Fruit fly (Drosophila melanogaster) whole organism, embryonic: ENCODE data around the gene CG33932.

Source experiments
- Abd-B ChIP-seq: fragments of 200-800 bp; sonication (Bioruptor generic); optimal IDR thresholded peaks from 2 replicates; lab custom pipeline; 2018; ENCODE audit warnings: missing biosample characterization, mild to moderate bottlenecking, missing genetic modification characterization, moderate library complexity
- Antp ChIP-seq: fragments of 200-800 bp; sonication (Bioruptor generic); optimal IDR thresholded peaks from 3 replicates; lab custom pipeline; 2016; ENCODE audit warnings: missing biosample characterization, missing genetic modification characterization
- B-H2 ChIP-seq: fragments of 200-800 bp; sonication (Bioruptor generic); optimal IDR thresholded peaks from 2 replicates; lab custom pipeline; 2018; ENCODE audit warnings: missing biosample characterization, mild to moderate bottlenecking, missing genetic modification characterization
- CG10565 ChIP-seq: fragments of 200-800 bp; sonication (Bioruptor generic); optimal IDR thresholded peaks from 3 replicates; lab custom pipeline; 2016; ENCODE audit warnings: missing biosample characterization, mild to moderate bottlenecking, missing genetic modification characterization
- CG11093 ChIP-seq: fragments of 200-800 bp; sonication (Bioruptor generic); IDR thresholded peaks from 3 replicates; pipeline ENCODE4 v1.3.6; 2022; ENCODE audit warnings: missing biosample characterization, missing genetic modification characterization
- CG13287 ChIP-seq: fragments of 200-800 bp; sonication (Bioruptor generic); IDR thresholded peaks from 2 replicates; pipeline ENCODE4 v1.3.6; 2022; ENCODE audit warnings: missing biosample characterization, missing genetic modification characterization; ENCODE audit not compliant: partially characterized antibody
- CG13624 ChIP-seq: fragments of 200-800 bp; sonication (Bioruptor generic); optimal IDR thresholded peaks from 2 replicates; lab custom pipeline; 2016; ENCODE audit warnings: missing biosample characterization, missing genetic modification characterization
- CG17359 ChIP-seq: fragments of 200-800 bp; sonication (Bioruptor generic); optimal IDR thresholded peaks from 3 replicates; lab custom pipeline; 2018; ENCODE audit warnings: missing biosample characterization, mild to moderate bottlenecking, missing genetic modification characterization, moderate library complexity
- CG17829 ChIP-seq: fragments of 200-800 bp; optimal IDR thresholded peaks from 2 replicates; lab custom pipeline; 2019; ENCODE audit warnings: missing biosample characterization, mild to moderate bottlenecking, missing genetic modification characterization, moderate library complexity
- CG31441 ChIP-seq: fragments of 200-800 bp; sonication (Bioruptor generic); IDR thresholded peaks from 2 replicates; pipeline ENCODE4 v1.3.6; 2022; ENCODE audit warnings: missing biosample characterization, missing genetic modification characterization
- CG32767 ChIP-seq: fragments of 200-800 bp; sonication (Bioruptor generic); IDR thresholded peaks from 2 replicates; pipeline ENCODE4 v1.3.6; 2022; ENCODE audit warnings: missing biosample characterization, missing genetic modification characterization
- CG3726 ChIP-seq: fragments of 200-800 bp; sonication (Bioruptor generic); IDR thresholded peaks from 3 replicates; pipeline ENCODE4, ENCODE4 v1.3.6; 2022; ENCODE audit warnings: missing biosample characterization, missing genetic modification characterization
- CG4617 ChIP-seq: fragments of 200-800 bp; sonication (Bioruptor generic); optimal IDR thresholded peaks from 3 replicates; lab custom pipeline; 2016; ENCODE audit warnings: missing biosample characterization, missing genetic modification characterization, borderline replicate concordance
- CG6813 ChIP-seq: fragments of 200-800 bp; sonication (Bioruptor generic); optimal IDR thresholded peaks from 2 replicates; lab custom pipeline; 2017; ENCODE audit warnings: missing biosample characterization, missing genetic modification characterization, mild to moderate bottlenecking, moderate library complexity, missing genetic modification reagents
- CG7745 ChIP-seq: fragments of 200-800 bp; sonication (Bioruptor generic); optimal IDR thresholded peaks from 2 replicates; lab custom pipeline; 2018; ENCODE audit warnings: missing biosample characterization, mild to moderate bottlenecking, missing genetic modification characterization, moderate library complexity
- CG7786 ChIP-seq: fragments of 200-800 bp; sonication (Bioruptor generic); optimal IDR thresholded peaks from 2 replicates; lab custom pipeline; 2016; ENCODE audit warnings: missing biosample characterization, missing genetic modification characterization
- CG8478 ChIP-seq: fragments of >200 bp; optimal IDR thresholded peaks from 2 replicates; lab custom pipeline; 2018
- Dip2 ChIP-seq: fragments of 200-800 bp; sonication (Bioruptor generic); IDR thresholded peaks from 2 replicates; pipeline ENCODE4 v1.3.6; 2022; ENCODE audit warnings: missing biosample characterization, missing genetic modification characterization
- Ets97D ChIP-seq: fragments of 200-800 bp; sonication (Bioruptor generic); optimal IDR thresholded peaks from 3 replicates; lab custom pipeline; 2016; ENCODE audit warnings: missing biosample characterization, missing genetic modification characterization
- H15 ChIP-seq: fragments of 200-800 bp; sonication (Bioruptor generic); IDR thresholded peaks from 3 replicates; pipeline ENCODE4 v1.3.6; 2022; ENCODE audit warnings: missing biosample characterization, missing genetic modification characterization
- MBD-R2 ChIP-seq: fragments of 200-800 bp; sonication (Bioruptor generic); IDR thresholded peaks from 2 replicates; pipeline ENCODE4 v1.3.6; 2022; ENCODE audit warnings: missing biosample characterization, missing genetic modification characterization
- NFAT ChIP-seq: fragments of 200-800 bp; sonication (Bioruptor generic); IDR thresholded peaks from 2 replicates; pipeline ENCODE4 v1.3.6; 2022; ENCODE audit warnings: missing biosample characterization, missing genetic modification characterization
- Ravus ChIP-seq: fragments of 200-800 bp; sonication (Bioruptor generic); IDR thresholded peaks from 2 replicates; pipeline ENCODE4 v1.3.6; 2022; ENCODE audit warnings: missing biosample characterization, missing genetic modification characterization
- Rx ChIP-seq: fragments of 200-800 bp; sonication (Bioruptor generic); IDR thresholded peaks from 2 replicates; pipeline ENCODE4 v1.3.6; 2022; ENCODE audit warnings: missing biosample characterization, missing genetic modification characterization
- Spps ChIP-seq: fragments of 200-800 bp; sonication (Bioruptor generic); optimal IDR thresholded peaks from 2 replicates; lab custom pipeline; 2018; ENCODE audit warnings: missing biosample characterization, mild to moderate bottlenecking, missing genetic modification characterization
- Usf ChIP-seq: fragments of 200-800 bp; sonication (Bioruptor generic); optimal IDR thresholded peaks from 2 replicates; lab custom pipeline; 2017; ENCODE audit warnings: missing genotype, missing biosample characterization, missing genetic modification characterization
- YL-1 ChIP-seq: fragments of 200-800 bp; sonication (Bioruptor generic); optimal IDR thresholded peaks from 3 replicates; lab custom pipeline; 2017; ENCODE audit warnings: missing biosample characterization, mild to moderate bottlenecking, missing genetic modification characterization
- ab ChIP-seq: fragments of 200-800 bp; sonication (Bioruptor generic); optimal IDR thresholded peaks from 2 replicates; lab custom pipeline; 2016; ENCODE audit warnings: missing biosample characterization, missing genetic modification characterization
- abd-A ChIP-seq: fragments of 200-800 bp; sonication (Bioruptor generic); optimal IDR thresholded peaks from 3 replicates; lab custom pipeline; 2019; ENCODE audit warnings: missing biosample characterization, mild to moderate bottlenecking, missing genetic modification characterization, moderate library complexity
- ci ChIP-seq: fragments of 200-800 bp; sonication (Bioruptor generic); IDR thresholded peaks from 3 replicates; pipeline ENCODE4 v1.3.6; 2022; ENCODE audit warnings: missing biosample characterization, missing genetic modification characterization
- crol ChIP-seq: fragments of 200-800 bp; sonication (Bioruptor generic); IDR thresholded peaks from 2 replicates; pipeline ENCODE4 v1.3.6; 2022; ENCODE audit warnings: missing biosample characterization, missing genetic modification characterization
- cwo ChIP-seq: fragments of 200-800 bp; sonication (Bioruptor generic); optimal IDR thresholded peaks from 3 replicates; lab custom pipeline; 2017; ENCODE audit warnings: missing biosample characterization, missing genetic modification characterization, mild to moderate bottlenecking, moderate library complexity, missing genetic modification reagents
- exex ChIP-seq: fragments of 200-800 bp; sonication (Bioruptor generic); optimal IDR thresholded peaks from 4 replicates; lab custom pipeline; 2018; ENCODE audit warnings: missing biosample characterization, mild to moderate bottlenecking, missing genetic modification characterization, moderate library complexity
- fd3F ChIP-seq: fragments of 200-800 bp; sonication (Bioruptor generic); optimal IDR thresholded peaks from 2 replicates; lab custom pipeline; 2018; ENCODE audit warnings: missing biosample characterization, mild to moderate bottlenecking, missing genetic modification characterization, moderate library complexity
- fru ChIP-seq: fragments of >200 bp; optimal IDR thresholded peaks from 2 replicates; lab custom pipeline; 2017
- ftz-f1 ChIP-seq: fragments of 200-800 bp; sonication (Bioruptor generic); optimal IDR thresholded peaks from 2 replicates; lab custom pipeline; 2016; ENCODE audit warnings: missing biosample characterization, missing genetic modification characterization
- knrl ChIP-seq: fragments of 200-800 bp; sonication (Bioruptor generic); IDR thresholded peaks from 3 replicates; pipeline ENCODE4 v1.3.6; 2022; ENCODE audit warnings: missing biosample characterization, missing genetic modification characterization; ENCODE audit not compliant: partially characterized antibody
- lov ChIP-seq, 2 experiments: fragments of 200-800 bp in 1 of 2; fragments of >200 bp in 1 of 2; sonication (Bioruptor generic) in 1 of 2; IDR thresholded peaks in 1 of 2; optimal IDR thresholded peaks in 1 of 2; 2 replicates in 1 of 2; 3 replicates in 1 of 2; pipeline versions ENCODE4 v1.3.6 to Lab custom; 2017 to 2022; ENCODE audit warnings: missing biosample characterization in 1 of 2, missing genetic modification characterization in 1 of 2
- nau ChIP-seq: fragments of 200-800 bp; sonication (Bioruptor generic); optimal IDR thresholded peaks from 3 replicates; lab custom pipeline; 2017; ENCODE audit warnings: missing biosample characterization, mild to moderate bottlenecking, missing genetic modification characterization, missing genetic modification reagents
- nerfin-1 ChIP-seq: fragments of 200-800 bp; sonication (Bioruptor generic); optimal IDR thresholded peaks from 3 replicates; lab custom pipeline; 2019; ENCODE audit warnings: missing biosample characterization, mild to moderate bottlenecking, missing genetic modification characterization, moderate library complexity
- pnt ChIP-seq: fragments of 200-800 bp; sonication (Bioruptor generic); optimal IDR thresholded peaks from 3 replicates; lab custom pipeline; 2016; ENCODE audit warnings: missing biosample characterization, missing genetic modification characterization
- run ChIP-seq: fragments of 200-800 bp; sonication (Bioruptor generic); optimal IDR thresholded peaks from 3 replicates; lab custom pipeline; 2018; ENCODE audit warnings: missing biosample characterization, mild to moderate bottlenecking, missing genetic modification characterization
- sc ChIP-seq, 3 experiments: fragments of >200 bp in 2 of 3; fragments of 200-800 bp in 1 of 3; sonication (Bioruptor generic) in 1 of 3; optimal IDR thresholded peaks; 2 replicates in 2 of 3; 3 replicates in 1 of 3; lab custom pipeline; 2017; ENCODE audit warnings: mild to moderate bottlenecking in 1 of 3, missing biosample characterization in 1 of 3, missing genetic modification characterization in 1 of 3, missing genetic modification reagents in 1 of 3
- sima ChIP-seq: fragments of 200-800 bp; sonication (Bioruptor generic); optimal IDR thresholded peaks from 2 replicates; lab custom pipeline; 2016; ENCODE audit warnings: missing biosample characterization, missing genetic modification characterization
- slp2 ChIP-seq: fragments of 200-800 bp; sonication (Bioruptor generic); optimal IDR thresholded peaks from 2 replicates; lab custom pipeline; 2016; ENCODE audit warnings: missing biosample characterization, missing genetic modification characterization
- sr ChIP-seq: fragments of 200-800 bp; sonication (Bioruptor generic); IDR thresholded peaks from 3 replicates; pipeline ENCODE4 v1.3.6; 2022; ENCODE audit warnings: missing biosample characterization, missing genetic modification characterization
- stwl ChIP-seq: fragments of 200-800 bp; sonication (Bioruptor generic); optimal IDR thresholded peaks from 3 replicates; lab custom pipeline; 2018; ENCODE audit warnings: missing biosample characterization, mild to moderate bottlenecking, missing genetic modification characterization, moderate library complexity
- trem ChIP-seq: fragments of 200-800 bp; optimal IDR thresholded peaks from 3 replicates; lab custom pipeline; 2019; ENCODE audit warnings: missing biosample characterization, mild to moderate bottlenecking, missing genetic modification characterization, moderate library complexity
- ttk ChIP-seq: fragments of 200-800 bp; sonication (Bioruptor generic); IDR thresholded peaks from 2 replicates; pipeline ENCODE4 v2.1.2; 2022; ENCODE audit warnings: missing biosample characterization, missing genetic modification characterization
- vfl ChIP-seq: fragments of 200-800 bp; sonication (Bioruptor generic); optimal IDR thresholded peaks from 2 replicates; lab custom pipeline; 2016; ENCODE audit warnings: missing biosample characterization, missing genetic modification characterization
- wdn ChIP-seq: fragments of 200-800 bp; sonication (Bioruptor generic); IDR thresholded peaks from 2 replicates; pipeline ENCODE4 v1.3.6; 2022; ENCODE audit warnings: missing biosample characterization, missing genetic modification characterization
- yki ChIP-seq: fragments of >200 bp; optimal IDR thresholded peaks from 3 replicates; lab custom pipeline; 2018

The CG33932 gene

dm6 chrX:19748565-19748964 lies 4.3 kb downstream of the CG33932 start (continued):
- TF ChIP-seq lov (optimal IDR thresholded peaks at IDR 0.05; lab: Kevin White, UChicago) (no peak), lov (GFP tag; IDR thresholded peaks at IDR 0.05; lab: Robert Waterston, UW) (no peak), CG8478 (no peak), Abd-B (GFP tag; lab: Kevin White, UChicago) (peak; percentile 65), CG11093 (no peak), stwl (tag; lab: Kevin White, UChicago) (peak; percentile 19), yki (lab: Kevin White, UChicago) (no peak), Usf (GFP tag; lab: Kevin White, UChicago) (no peak), CG7786 (GFP tag; lab: Kevin White, UChicago) (peak; percentile 25), crol (GFP tag; lab: Robert Waterston, UW) (no peak), MBD-R2 (peak; percentile 62), sima (GFP tag; lab: Kevin White, UChicago) (no peak), YL-1 (GFP tag; lab: Kevin White, UChicago) (peak; percentile 23), abd-A (no peak), ab (no peak), fru (lab: Kevin White, UChicago) (no peak), sr (no peak), Antp (GFP tag; lab: Kevin White, UChicago) (peak; percentile 44), slp2 (GFP tag; lab: Kevin White, UChicago) (no peak), exex (tag; lab: Kevin White, UChicago) (no peak), cwo (GFP tag; lab: Kevin White, UChicago) (no peak), CG13287 (peak; percentile 60), CG17829 (tag; lab: Kevin White, UChicago) (peak; percentile 11), nerfin-1 (no peak), nau (no peak), CG17359 (tag; lab: Kevin White, UChicago) (no peak), Dip2 (GFP tag; lab: Robert Waterston, UW) (no peak), vfl (GFP tag; lab: Kevin White, UChicago) (no peak), Ets97D (GFP tag; lab: Kevin White, UChicago) (peak; percentile 41), B-H2 (GFP tag; lab: Kevin White, UChicago) (no peak), trem (tag; lab: Kevin White, UChicago) (peak; percentile 63), CG7745 (tag; lab: Kevin White, UChicago) (no peak), sc (optimal IDR thresholded peaks at IDR 0.05; lab: Kevin White, UChicago) (no peak), sc (GFP tag; optimal IDR thresholded peaks at IDR 0.05; lab: Kevin White, UChicago) (no peak), CG32767 (GFP tag; lab: Robert Waterston, UW) (no peak), run (tag; lab: Kevin White, UChicago) (no peak), wdn (GFP tag; lab: Robert Waterston, UW) (no peak), CG3726 (GFP tag; lab: Robert Waterston, UW) (no peak), CG13624 (GFP tag; lab: Kevin White, UChicago) (peak; percentile 11), Spps (no peak), Ravus (GFP tag; lab: Robert Waterston, UW) (no peak), pnt (GFP tag; lab: Kevin White, UChicago) (no peak), H15 (GFP tag; lab: Robert Waterston, UW) (no peak), Rx (GFP tag; lab: Robert Waterston, UW) (no peak), knrl (GFP tag; lab: Robert Waterston, UW) (peak; percentile 50), fd3F (GFP tag; lab: Kevin White, UChicago) (no peak), ttk (GFP tag; lab: Robert Waterston, UW) (no peak), NFAT (GFP tag; lab: Robert Waterston, UW) (no peak), ci (no peak), CG6813 (GFP tag; lab: Kevin White, UChicago) (no peak), CG4617 (peak; percentile 26), ftz-f1 (GFP tag; lab: Kevin White, UChicago) (no peak), CG10565 (GFP tag; lab: Kevin White, UChicago) (no peak), CG31441 (GFP tag; lab: Robert Waterston, UW) (no peak)
